Worm (Caenorhabditis elegans) whole organism, L4 larva: ENCODE results near the gene mre-11.

Experiments
- D1046.2 ChIP-seq: fragments of 200-800 bp; sonication (Bioruptor generic); IDR thresholded peaks from 2 replicates; pipeline ENCODE4 v1.3.6; 2022; ENCODE audit warnings: missing genetic modification characterization, missing compliant biosample characterization
- F10B5.3 ChIP-seq: sonication (generic microtip); optimal IDR thresholded peaks from 2 replicates; lab custom pipeline; 2016; ENCODE audit warnings: mild to moderate bottlenecking, missing genetic modification characterization, missing compliant biosample characterization
- F26F4.8 ChIP-seq: fragments of 200-800 bp; sonication (Bioruptor generic); conservative IDR thresholded peaks from 2 replicates; pipeline ENCODE4 v1.3.6; 2022; ENCODE audit warnings: missing genetic modification characterization, missing compliant biosample characterization
- F37D6.2 ChIP-seq: sonication (generic microtip); optimal IDR thresholded peaks from 2 replicates; lab custom pipeline; 2016; ENCODE audit warnings: mild to moderate bottlenecking, missing genetic modification characterization, missing compliant biosample characterization
- F44E2.7 ChIP-seq: fragments of 200-800 bp; sonication (Bioruptor generic); IDR thresholded peaks from 2 replicates; pipeline ENCODE4 v2.1.2; 2022; ENCODE audit warnings: missing genetic modification characterization, missing compliant biosample characterization
- R02D3.7 ChIP-seq: fragments of 150-350 bp; sonication (generic microtip); optimal IDR thresholded peaks from 3 replicates; lab custom pipeline; 2014; ENCODE audit warnings: missing biosample characterization, missing genetic modification characterization
- Y105C5A.15 ChIP-seq: fragments of 200-800 bp; sonication (Bioruptor generic); IDR thresholded peaks from 2 replicates; pipeline ENCODE4 v1.3.6; 2022; ENCODE audit warnings: missing genetic modification characterization, missing compliant biosample characterization
- Y5F2A.4 ChIP-seq: fragments of 200-800 bp; sonication (Bioruptor generic); optimal IDR thresholded peaks from 2 replicates; lab custom pipeline; 2018; ENCODE audit warnings: mild to moderate bottlenecking, missing genetic modification characterization, missing compliant biosample characterization
- ZK337.2 ChIP-seq: fragments of 200-800 bp; sonication (Bioruptor generic); IDR thresholded peaks from 2 replicates; pipeline ENCODE4 v1.3.6; 2022; ENCODE audit warnings: missing genetic modification reagents, missing genetic modification characterization, missing compliant biosample characterization
- aly-2 ChIP-seq: sonication (generic microtip); optimal IDR thresholded peaks from 2 replicates; lab custom pipeline; 2018; ENCODE audit warnings: missing biosample characterization, missing genetic modification characterization
- ama-1 ChIP-seq: fragments of 150-350 bp; optimal IDR thresholded peaks from 2 replicates; lab custom pipeline; 2014; ENCODE audit warnings: inconsistent platforms, mixed read lengths
- ceh-44 ChIP-seq: fragments of 200-800 bp; sonication (Bioruptor generic); IDR thresholded peaks from 2 replicates; pipeline ENCODE4 v1.3.6; 2022; ENCODE audit warnings: missing genetic modification reagents, missing genetic modification characterization, missing compliant biosample characterization
- daf-12 ChIP-seq: fragments of 150-350 bp; optimal IDR thresholded peaks from 2 replicates; lab custom pipeline; 2014; ENCODE audit warnings: missing biosample characterization, missing genetic modification reagents, missing genetic modification characterization
- daf-16 ChIP-seq, 3 experiments: sonication (generic microtip); optimal IDR thresholded peaks; 2 replicates each; lab custom pipeline; 2016 to 2017; ENCODE audit warnings: missing genetic modification characterization in 3 of 3, missing genetic modification reagents in 3 of 3, mild to moderate bottlenecking in 2 of 3, missing compliant biosample characterization in 2 of 3, missing biosample characterization in 1 of 3, moderate library complexity in 1 of 3
- daf-8 ChIP-seq: fragments of 200-800 bp; sonication (Bioruptor generic); IDR thresholded peaks from 2 replicates; pipeline ENCODE4 v1.3.6; 2022; ENCODE audit warnings: missing genetic modification characterization, missing compliant biosample characterization
- dve-1 ChIP-seq: sonication (generic microtip); optimal IDR thresholded peaks from 2 replicates; lab custom pipeline; 2017; ENCODE audit warnings: antibody characterized with exemption, mild to moderate bottlenecking, missing genetic modification characterization, missing compliant biosample characterization; ENCODE audit not compliant: insufficient read depth
- egl-27 ChIP-seq: sonication (generic microtip); optimal IDR thresholded peaks from 3 replicates; lab custom pipeline; 2017; ENCODE audit warnings: missing biosample characterization, missing genetic modification reagents, missing genetic modification characterization
- fkh-10 ChIP-seq: fragments of 150-350 bp; optimal IDR thresholded peaks from 2 replicates; lab custom pipeline; 2014; ENCODE audit warnings: missing biosample characterization, missing genetic modification reagents, missing genetic modification characterization
- hlh-11 ChIP-seq: fragments of 200-800 bp; sonication (Bioruptor generic); optimal IDR thresholded peaks from 2 replicates; lab custom pipeline; 2018; ENCODE audit warnings: mild to moderate bottlenecking, missing genetic modification characterization, missing compliant biosample characterization
- hmg-1.1 ChIP-seq: fragments of 200-800 bp; sonication (Bioruptor generic); IDR thresholded peaks from 2 replicates; pipeline ENCODE4 v1.3.6; 2022; ENCODE audit warnings: missing genetic modification reagents, missing genetic modification characterization, missing compliant biosample characterization
- lin-1 ChIP-seq: fragments of 200-800 bp; sonication (Bioruptor generic); IDR thresholded peaks from 2 replicates; pipeline ENCODE4 v1.3.6; 2022; ENCODE audit warnings: missing genetic modification reagents, missing genetic modification characterization, missing compliant biosample characterization
- lin-13 ChIP-seq: fragments of 150-350 bp; optimal IDR thresholded peaks from 2 replicates; lab custom pipeline; 2014; ENCODE audit warnings: missing biosample characterization, missing genetic modification reagents, missing genetic modification characterization
- lin-29 ChIP-seq: fragments of 200-800 bp; sonication (Bioruptor generic); IDR thresholded peaks from 2 replicates; pipeline ENCODE4 v1.3.6; 2022; ENCODE audit warnings: missing genetic modification reagents, missing genetic modification characterization, missing compliant biosample characterization
- lsy-2 ChIP-seq, 2 experiments: fragments of 150-350 bp in 1 of 2; sonication (generic microtip) in 1 of 2; optimal IDR thresholded peaks; 2 replicates each; lab custom pipeline; 2014 to 2017; ENCODE audit warnings: missing biosample characterization in 2 of 2, missing genetic modification characterization in 2 of 2
- madf-5 ChIP-seq, 2 experiments: fragments of 200-800 bp; sonication (Bioruptor generic); IDR thresholded peaks; 2 replicates each; pipeline ENCODE4 v1.3.6; 2022; ENCODE audit warnings: missing compliant biosample characterization in 2 of 2, missing genetic modification characterization in 2 of 2
- madf-9 ChIP-seq: fragments of 200-800 bp; sonication (Bioruptor generic); conservative IDR thresholded peaks from 2 replicates; pipeline ENCODE4 v1.3.6; 2022; ENCODE audit warnings: missing genetic modification reagents, missing genetic modification characterization, missing compliant biosample characterization
- mdl-1 ChIP-seq, 2 experiments: fragments of 150-350 bp in 1 of 2; sonication (generic microtip) in 1 of 2; optimal IDR thresholded peaks; 2 replicates each; lab custom pipeline; 2014 to 2017; ENCODE audit warnings: missing biosample characterization in 2 of 2, missing genetic modification characterization in 2 of 2
- mep-1 ChIP-seq: fragments of 150-350 bp; sonication (generic microtip); optimal IDR thresholded peaks from 3 replicates; lab custom pipeline; 2014; ENCODE audit warnings: missing biosample characterization, missing genetic modification characterization
- mxl-3 ChIP-seq: fragments of 200-800 bp; sonication (Bioruptor generic); optimal IDR thresholded peaks from 2 replicates; lab custom pipeline; 2018; ENCODE audit warnings: mild to moderate bottlenecking, missing genetic modification characterization, missing compliant biosample characterization
- nhr-10 ChIP-seq: fragments of 150-350 bp; optimal IDR thresholded peaks from 2 replicates; lab custom pipeline; 2014; ENCODE audit warnings: missing biosample characterization, missing genetic modification characterization
- nhr-11 ChIP-seq: fragments of 150-350 bp; optimal IDR thresholded peaks from 2 replicates; lab custom pipeline; 2014; ENCODE audit warnings: missing biosample characterization, missing genetic modification characterization
- nhr-237 ChIP-seq: sonication (generic microtip); optimal IDR thresholded peaks from 2 replicates; lab custom pipeline; 2017; ENCODE audit warnings: missing biosample characterization, missing genetic modification characterization
- nhr-28 ChIP-seq: fragments of 150-350 bp; optimal IDR thresholded peaks from 2 replicates; lab custom pipeline; 2014; ENCODE audit warnings: missing biosample characterization, missing genetic modification characterization
- nhr-41 ChIP-seq: fragments of 200-800 bp; sonication (Bioruptor generic); IDR thresholded peaks from 2 replicates; pipeline ENCODE4 v1.3.6; 2022; ENCODE audit warnings: missing genetic modification reagents, missing genetic modification characterization, missing compliant biosample characterization
- nhr-77 ChIP-seq: fragments of 150-350 bp; optimal IDR thresholded peaks from 2 replicates; lab custom pipeline; 2014; ENCODE audit warnings: missing biosample characterization, missing genetic modification characterization
- pqm-1 ChIP-seq: sonication (generic microtip); optimal IDR thresholded peaks from 2 replicates; lab custom pipeline; 2017; ENCODE audit warnings: missing biosample characterization, missing genetic modification characterization
- rbr-2 ChIP-seq: sonication (generic microtip); optimal IDR thresholded peaks from 2 replicates; lab custom pipeline; 2016; ENCODE audit warnings: missing genotype, missing genetic modification characterization, missing compliant biosample characterization
- set-16 ChIP-seq: fragments of 200-800 bp; sonication (Bioruptor generic); IDR thresholded peaks from 2 replicates; pipeline ENCODE4 v1.3.6; 2022; ENCODE audit warnings: missing genetic modification reagents, missing genetic modification characterization, missing compliant biosample characterization
- skn-1 ChIP-seq: fragments of 150-350 bp; optimal IDR thresholded peaks from 2 replicates; lab custom pipeline; 2014; ENCODE audit warnings: missing biosample characterization, missing genetic modification characterization
- snpc-4 ChIP-seq: fragments of 150-350 bp; optimal IDR thresholded peaks from 2 replicates; lab custom pipeline; 2014; ENCODE audit warnings: missing biosample characterization, missing genetic modification characterization
- spr-1 ChIP-seq: sonication (generic microtip); optimal IDR thresholded peaks from 2 replicates; lab custom pipeline; 2016; ENCODE audit warnings: mild to moderate bottlenecking, missing genetic modification characterization, missing compliant biosample characterization
- tag-97 ChIP-seq: fragments of 200-800 bp; sonication (Bioruptor generic); IDR thresholded peaks from 2 replicates; pipeline ENCODE4 v1.3.6; 2022; ENCODE audit warnings: missing genetic modification characterization, missing compliant biosample characterization
- unc-130 ChIP-seq: sonication (generic microtip); optimal IDR thresholded peaks from 2 replicates; lab custom pipeline; 2016; ENCODE audit warnings: missing genetic modification reagents, missing genetic modification characterization, missing compliant biosample characterization
- unc-39 ChIP-seq: sonication (generic microtip); optimal IDR thresholded peaks from 2 replicates; lab custom pipeline; 2017; ENCODE audit warnings: missing biosample characterization, missing genetic modification characterization
- unc-62 ChIP-seq, 3 experiments: fragments of 150-350 bp in 1 of 3; sonication (generic microtip); optimal IDR thresholded peaks in 2 of 3; peaks in 1 of 3; 1 replicate in 1 of 3; 2 replicates in 2 of 3; lab custom pipeline; 2014 to 2017; ENCODE audit warnings: missing biosample characterization in 3 of 3, missing genetic modification characterization in 3 of 3, missing genetic modification reagents in 3 of 3, missing genotype in 1 of 3
- vab-7 ChIP-seq: fragments of 200-800 bp; sonication (Bioruptor generic); IDR thresholded peaks from 2 replicates; pipeline ENCODE4 v1.3.6; 2022; ENCODE audit warnings: missing genetic modification reagents, missing genetic modification characterization, missing compliant biosample characterization
- zip-2 ChIP-seq: fragments of 150-350 bp; optimal IDR thresholded peaks from 2 replicates; lab custom pipeline; 2014; ENCODE audit warnings: missing biosample characterization, missing genetic modification characterization
- ztf-11 ChIP-seq: fragments of 150-350 bp; optimal IDR thresholded peaks from 2 replicates; lab custom pipeline; 2014; ENCODE audit warnings: missing biosample characterization, missing genetic modification characterization
- ztf-7 ChIP-seq: fragments of 150-350 bp; optimal IDR thresholded peaks from 2 replicates; lab custom pipeline; 2014; ENCODE audit warnings: missing biosample characterization, missing genetic modification characterization

The mre-11 gene

DNA sequence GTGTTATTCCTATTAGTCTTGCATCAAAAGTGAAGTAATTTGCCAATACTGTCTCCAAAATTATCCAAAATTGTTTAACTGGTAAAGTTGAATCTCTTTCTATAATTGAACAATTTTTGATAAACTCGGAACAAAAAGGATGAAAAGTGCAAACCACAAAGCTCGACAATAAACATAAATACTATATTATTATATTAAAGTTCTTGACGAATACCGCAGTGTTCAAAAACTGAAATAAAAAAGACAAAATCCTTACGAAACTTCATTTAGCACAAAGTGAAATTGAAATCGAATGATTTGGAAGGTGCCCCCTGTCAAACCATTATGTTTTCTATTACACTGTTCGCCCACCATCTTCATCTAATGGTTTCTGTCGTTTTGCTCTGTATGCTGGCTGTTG, 4.7 kb upstream of the mre-11 start, which contains the start of gene ZC302.3:
Gene ZC302.3, minus strand, starts transcription at position 101 of the 400 bp plus-strand sequence.
- no peak for TF ChIP-seq ztf-7 (tag; lab: Kevin White, UChicago)
- TF ChIP-seq lin-13 = no peak
- TF ChIP-seq daf-16 (GFP tag; optimal IDR thresholded peaks at IDR 0.05; lab: Kevin White, UChicago) = no peak
- no peak for TF ChIP-seq daf-16 (tag; optimal IDR thresholded peaks at IDR 0.05; lab: Kevin White, UChicago)
- TF ChIP-seq unc-39 (tag; lab: Kevin White, UChicago) = no peak
- TF ChIP-seq skn-1 (tag; lab: Kevin White, UChicago) = no peak
- no peak for TF ChIP-seq mep-1 (tag; lab: Kevin White, UChicago)
- TF ChIP-seq zip-2 (tag; lab: Kevin White, UChicago) = no peak
- TF ChIP-seq, all 104 proteins: peak for 0

DNA sequence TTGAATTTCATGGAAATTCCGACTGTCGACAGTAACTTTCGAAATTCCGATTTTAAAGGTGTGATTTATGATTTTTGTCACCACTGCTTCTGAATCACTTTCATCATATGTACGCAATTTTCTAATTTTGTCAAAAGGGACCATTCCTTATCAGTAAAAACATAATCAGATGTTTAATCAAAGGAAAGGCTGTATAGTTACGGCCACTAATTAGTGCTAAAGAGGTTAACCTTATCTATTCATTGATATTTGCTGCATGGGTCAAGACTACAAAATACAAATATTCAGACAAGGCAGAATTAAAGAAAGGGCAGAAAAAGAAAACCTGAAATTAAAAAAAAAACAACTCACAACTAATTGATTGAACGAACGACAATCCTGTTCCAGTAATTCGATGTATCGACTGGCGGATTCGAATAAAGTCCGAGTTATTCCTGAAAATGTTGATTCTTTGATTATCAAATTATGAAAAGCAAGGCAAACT, 4.6 kb downstream of the mre-11 start, which contains the start of gene T28B11.1:
Gene T28B11.1, minus strand, starts transcription at position 434 of the 484 bp plus-strand sequence.
- TF ChIP-seq ztf-7 (tag; lab: Kevin White, UChicago) (peak; percentile 27), pqm-1 (tag; lab: Kevin White, UChicago) (peak; percentile 61), F10B5.3 (tag; lab: Kevin White, UChicago) (no peak), D1046.2 (GFP tag; lab: Robert Waterston, UW) (no peak), nhr-10 (tag; lab: Kevin White, UChicago) (no peak), lin-1 (GFP tag; lab: Robert Waterston, UW) (no peak), aly-2 (no peak), madf-5 (GFP tag; IDR thresholded peaks at IDR 0.05; lab: Robert Waterston, UW) (no peak), daf-8 (GFP tag; lab: Robert Waterston, UW) (no peak), unc-62 (GFP tag; optimal IDR thresholded peaks at IDR 0.05 in 1 of 2; lab: Kevin White, UChicago) (no peak), unc-62 (tag; optimal IDR thresholded peaks at IDR 0.05; lab: Kevin White, UChicago) (no peak), mxl-3 (no peak), Y5F2A.4 (GFP tag; lab: Kevin White, UChicago) (no peak), ceh-44 (GFP tag; lab: Robert Waterston, UW) (no peak), hmg-1.1 (GFP tag; lab: Robert Waterston, UW) (no peak), vab-7 (GFP tag; lab: Robert Waterston, UW) (no peak), R02D3.7 (no peak), madf-9 (no peak), spr-1 (tag; lab: Kevin White, UChicago) (no peak), F26F4.8 (no peak), lin-29 (GFP tag; lab: Robert Waterston, UW) (no peak), nhr-237 (tag; lab: Kevin White, UChicago) (no peak), mep-1 (tag; lab: Kevin White, UChicago) (no peak), dve-1 (peak; percentile 48), rbr-2 (tag; lab: Kevin White, UChicago) (no peak), set-16 (GFP tag; lab: Robert Waterston, UW) (no peak), nhr-28 (peak; percentile 58), ztf-11 (no peak)

DNA sequence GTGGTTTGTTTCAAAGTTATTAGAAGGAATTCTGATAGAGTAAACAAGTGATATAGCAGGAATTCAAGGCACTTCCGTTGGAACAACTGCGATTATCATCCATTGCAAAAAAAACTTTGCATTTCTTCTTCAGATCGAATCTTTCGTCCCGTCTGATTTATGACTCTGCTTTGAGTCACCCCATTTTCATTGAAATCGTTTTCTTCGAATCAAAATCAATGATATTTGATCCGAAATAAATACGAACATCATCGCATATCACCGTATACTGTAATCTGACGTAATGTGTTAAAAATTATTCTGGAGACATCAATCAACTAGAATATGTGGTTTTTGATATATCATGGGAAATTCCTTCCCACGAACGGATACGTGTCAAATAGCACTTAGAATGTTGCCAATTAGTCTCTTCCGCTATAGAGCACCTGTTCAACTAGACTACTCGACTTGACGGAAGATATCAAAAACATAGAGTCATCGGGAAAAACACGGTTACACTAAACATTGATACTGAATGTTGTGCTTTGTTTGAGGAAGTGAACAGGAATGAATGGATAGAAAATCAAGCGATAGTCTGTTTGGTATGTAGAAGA, 5.7 kb downstream of the mre-11 start:
- TF ChIP-seq nhr-11 (tag; lab: Kevin White, UChicago) (peak; percentile 89), unc-62 (GFP tag; optimal IDR thresholded peaks at IDR 0.05 in 1 of 2; lab: Kevin White, UChicago) (peak in 1 of 2 experiments; percentile 88), unc-62 (tag; optimal IDR thresholded peaks at IDR 0.05; lab: Kevin White, UChicago) (no peak), egl-27 (no peak), hlh-11 (tag; lab: Kevin White, UChicago) (peak; percentile 5), nhr-41 (GFP tag; lab: Robert Waterston, UW) (no peak), mdl-1 (tag; optimal IDR thresholded peaks at IDR 0.05; lab: Kevin White, UChicago) (peak in 1 of 2 experiments; percentile 1), nhr-77 (tag; lab: Kevin White, UChicago) (no peak), ama-1 (lab: Kevin White, UChicago) (no peak), F44E2.7 (GFP tag; lab: Robert Waterston, UW) (no peak), F37D6.2 (no peak), snpc-4 (tag; lab: Kevin White, UChicago) (no peak), Y105C5A.15 (no peak), zip-2 (tag; lab: Kevin White, UChicago) (no peak), fkh-10 (GFP tag; lab: Kevin White, UChicago) (no peak), ZK337.2 (no peak), tag-97 (GFP tag; lab: Robert Waterston, UW) (no peak), daf-12 (tag; lab: Kevin White, UChicago) (no peak), unc-130 (GFP tag; lab: Kevin White, UChicago) (no peak), lsy-2 (tag; optimal IDR thresholded peaks at IDR 0.05; lab: Kevin White, UChicago) (peak in 1 of 2 experiments; percentile 1)
